Worm (Caenorhabditis elegans): ENCODE measurements around the gene Y13C8A.1.

ce11 chrX:16921533-16921932 lies 38.0 kb downstream of the Y13C8A.1 start, which contains the start of gene fbxb-114:
- TF ChIP-seq nhr-11 (tag; optimal IDR thresholded peaks at IDR 0.05) (no peak), nhr-12 (tag; optimal IDR thresholded peaks at IDR 0.05) (no peak), snpc-4 (tag; optimal IDR thresholded peaks at IDR 0.05) (no peak)

Data from whole organism, L2 larva.